Worm (Caenorhabditis elegans) whole organism, midembryonic: ENCODE data around the gene toca-2.

Source experiments
- klf-2 ChIP-seq: fragments of 200-800 bp; sonication (Bioruptor generic); conservative IDR thresholded peaks from 2 replicates; pipeline ENCODE4 v1.3.6; 2022; ENCODE audit warnings: missing genetic modification reagents, missing genetic modification characterization, missing compliant biosample characterization
- med-1 ChIP-seq: sonication (generic microtip); optimal IDR thresholded peaks from 2 replicates; lab custom pipeline; 2017; ENCODE audit warnings: missing genetic modification characterization, mild to moderate bottlenecking, missing compliant biosample characterization, antibody characterized with exemption, missing genetic modification reagents; ENCODE audit not compliant: insufficient read depth
- tab-1 ChIP-seq: fragments of 200-800 bp; sonication (Bioruptor generic); IDR thresholded peaks from 2 replicates; pipeline ENCODE4 v1.3.6; 2022; ENCODE audit warnings: missing genetic modification characterization, missing compliant biosample characterization
- ztf-29 ChIP-seq: fragments of 200-800 bp; sonication (Bioruptor generic); IDR thresholded peaks from 2 replicates; pipeline ENCODE4 v1.3.6; 2022; ENCODE audit warnings: missing genetic modification reagents, missing genetic modification characterization, missing compliant biosample characterization

ce11 chrIII:13780199-13780706 is 24.6 kb downstream of the toca-2 start, which contains the start of gene pot-3:
- TF ChIP-seq ztf-29 (GFP tag; lab: Robert Waterston, UW) (no peak), klf-2 (no peak), med-1 (GFP tag; lab: Kevin White, UChicago) (no peak), tab-1 (no peak)
